Worm (Caenorhabditis elegans) whole organism, L4 larva: ENCODE results near the gene K08H2.4.

ENCODE experiments used
- ceh-28 ChIP-seq: fragments of 150-350 bp; optimal IDR thresholded peaks from 2 replicates; lab custom pipeline; 2014; ENCODE audit warnings: missing biosample characterization, missing genetic modification reagents, missing genetic modification characterization
- lin-15B ChIP-seq: fragments of 150-350 bp; sonication (generic microtip); optimal IDR thresholded peaks from 3 replicates; lab custom pipeline; 2014; ENCODE audit warnings: missing biosample characterization, missing genetic modification characterization
- lsy-2 ChIP-seq, 2 experiments: fragments of 150-350 bp in 1 of 2; sonication (generic microtip) in 1 of 2; optimal IDR thresholded peaks; 2 replicates each; lab custom pipeline; 2014 to 2017; ENCODE audit warnings: missing biosample characterization in 2 of 2, missing genetic modification characterization in 2 of 2
- mxl-3 ChIP-seq: fragments of 200-800 bp; sonication (Bioruptor generic); optimal IDR thresholded peaks from 2 replicates; lab custom pipeline; 2018; ENCODE audit warnings: mild to moderate bottlenecking, missing genetic modification characterization, missing compliant biosample characterization
- skn-1 ChIP-seq: fragments of 150-350 bp; optimal IDR thresholded peaks from 2 replicates; lab custom pipeline; 2014; ENCODE audit warnings: missing biosample characterization, missing genetic modification characterization
- ztf-11 ChIP-seq: fragments of 150-350 bp; optimal IDR thresholded peaks from 2 replicates; lab custom pipeline; 2014; ENCODE audit warnings: missing biosample characterization, missing genetic modification characterization
- ztf-7 ChIP-seq: fragments of 150-350 bp; optimal IDR thresholded peaks from 2 replicates; lab custom pipeline; 2014; ENCODE audit warnings: missing biosample characterization, missing genetic modification characterization

DNA sequence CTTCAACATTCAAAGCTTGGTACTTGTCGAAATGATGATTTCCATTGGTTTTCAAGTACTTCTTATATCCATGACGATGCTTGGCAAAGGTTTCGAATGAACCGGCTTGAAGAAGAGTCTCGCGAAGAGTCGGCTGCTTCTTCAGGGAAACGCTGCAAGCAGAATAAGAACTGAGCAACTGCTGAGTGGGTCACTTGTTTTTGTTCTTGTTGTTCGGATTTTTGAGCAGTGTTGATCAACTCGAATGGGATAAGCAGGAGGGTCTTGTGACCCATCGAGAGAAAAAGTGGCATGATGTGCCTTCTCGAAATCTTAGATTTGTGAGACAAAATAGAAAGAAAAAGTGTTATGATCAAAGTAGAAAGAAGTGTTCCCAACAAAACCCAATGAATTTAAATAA, 17.7 kb upstream of the K08H2.4 start:
- no peak for TF ChIP-seq lin-15B
- TF ChIP-seq ztf-11 (tag; lab: Kevin White, UChicago) = no peak
- TF ChIP-seq skn-1 = no peak
- TF ChIP-seq ztf-7 = no peak
- no peak for TF ChIP-seq mxl-3 (GFP tag; lab: Kevin White, UChicago)
- TF ChIP-seq ceh-28 = no peak
- TF ChIP-seq lsy-2 (tag; optimal IDR thresholded peaks at IDR 0.05; lab: Kevin White, UChicago) = no peak
